Worm (Caenorhabditis elegans) whole organism, late embryonic: ENCODE results near the gene F35B12.10.

Source experiments
- pha-4 ChIP-seq: fragments of 150-350 bp; optimal IDR thresholded peaks from 2 replicates; lab custom pipeline; 2018; ENCODE audit warnings: missing biosample characterization, missing genetic modification reagents, missing genetic modification characterization
- sox-4 ChIP-seq: sonication (generic microtip); optimal IDR thresholded peaks from 2 replicates; lab custom pipeline; 2017; ENCODE audit warnings: mild to moderate bottlenecking, missing genetic modification characterization, inconsistent platforms, missing compliant biosample characterization
- syd-9 ChIP-seq: sonication (generic microtip); optimal IDR thresholded peaks from 2 replicates; lab custom pipeline; 2016; ENCODE audit warnings: mild to moderate bottlenecking, missing genetic modification characterization, moderate library complexity, missing compliant biosample characterization

- no peak for TF ChIP-seq pha-4 (tag; lab: Kevin White, UChicago)
- no peak for TF ChIP-seq syd-9 (tag; lab: Kevin White, UChicago)
- no peak for TF ChIP-seq sox-4 (tag; lab: Kevin White, UChicago)
These were observed 39.6 kb downstream of the F35B12.10 start, which contains the start of gene srx-82 for ce11 chrV:11589433-11589832.
